Worm (Caenorhabditis elegans) whole organism, L4/young adult: ENCODE measurements around the gene fat-7.

ENCODE experiments used
- W03F9.2 ChIP-seq: fragments of 150-350 bp; optimal IDR thresholded peaks from 2 replicates; lab custom pipeline; 2014; ENCODE audit warnings: missing biosample characterization, missing genetic modification characterization
- dao-5 ChIP-seq: sonication (generic microtip); optimal IDR thresholded peaks from 2 replicates; lab custom pipeline; 2016; ENCODE audit warnings: missing genotype, missing genetic modification characterization, moderate library complexity, missing compliant biosample characterization
- him-1 ChIP-seq: sonication (generic microtip); optimal IDR thresholded peaks from 2 replicates; lab custom pipeline; 2016; ENCODE audit warnings: missing genotype, missing genetic modification reagents, missing genetic modification characterization, missing compliant biosample characterization

The fat-7 gene

DNA sequence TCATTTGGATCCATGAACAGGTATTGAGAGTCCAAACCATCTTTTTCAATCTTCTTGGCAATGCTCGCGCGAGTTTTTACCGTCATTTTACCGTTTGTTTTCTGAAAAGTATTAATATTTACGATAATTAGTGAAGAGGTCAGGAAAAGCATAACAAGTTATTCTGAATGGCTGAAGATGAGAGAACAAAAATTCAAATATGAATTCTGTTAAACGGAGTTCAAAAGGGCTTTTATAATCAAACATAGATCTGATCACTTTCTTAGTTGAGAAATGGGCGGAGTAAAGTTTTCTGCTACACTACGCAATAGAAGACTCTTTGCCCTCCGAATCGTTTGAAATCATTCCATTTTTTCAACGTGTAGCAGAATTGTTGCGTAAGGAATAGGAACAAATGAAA lies at the start of gene fat-7:
Gene fat-7 (minus strand): TSS at position 101 of the 400 bp plus-strand sequence.
- no peak for TF ChIP-seq him-1
- no peak for TF ChIP-seq W03F9.2 (tag; lab: Kevin White, UChicago)
- TF ChIP-seq dao-5: no peak

ce11 chrV:7201353-7201752 lies 48.4 kb upstream of the fat-7 start:
- TF ChIP-seq dao-5 (no peak), W03F9.2 (tag; lab: Kevin White, UChicago) (no peak), him-1 (no peak)

DNA sequence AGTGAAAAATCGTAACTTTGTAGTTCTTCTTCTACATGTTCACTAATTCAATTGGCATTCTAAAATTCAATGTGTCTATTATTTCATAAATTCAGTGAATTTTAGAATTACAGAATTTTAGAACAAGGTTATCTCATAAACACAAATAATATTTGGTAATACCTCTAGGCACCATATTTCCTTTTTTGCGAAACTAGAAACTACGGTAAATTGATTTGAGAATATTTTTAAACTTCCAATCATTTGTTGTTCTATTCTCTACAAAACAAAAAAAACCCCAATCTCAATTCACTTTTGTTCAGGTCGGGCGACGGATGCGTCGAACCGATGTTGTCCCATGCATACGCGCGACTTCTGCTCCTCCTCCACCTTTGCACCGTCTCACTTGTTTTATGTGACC lies 47.0 kb upstream of the fat-7 start, which contains the start of gene F09G2.1:
Gene F09G2.1 (plus strand): TSS at position 301 of the 400 bp plus-strand sequence.
- TF ChIP-seq W03F9.2 (tag; lab: Kevin White, UChicago): no peak
- TF ChIP-seq him-1: no peak
- TF ChIP-seq dao-5: no peak

DNA sequence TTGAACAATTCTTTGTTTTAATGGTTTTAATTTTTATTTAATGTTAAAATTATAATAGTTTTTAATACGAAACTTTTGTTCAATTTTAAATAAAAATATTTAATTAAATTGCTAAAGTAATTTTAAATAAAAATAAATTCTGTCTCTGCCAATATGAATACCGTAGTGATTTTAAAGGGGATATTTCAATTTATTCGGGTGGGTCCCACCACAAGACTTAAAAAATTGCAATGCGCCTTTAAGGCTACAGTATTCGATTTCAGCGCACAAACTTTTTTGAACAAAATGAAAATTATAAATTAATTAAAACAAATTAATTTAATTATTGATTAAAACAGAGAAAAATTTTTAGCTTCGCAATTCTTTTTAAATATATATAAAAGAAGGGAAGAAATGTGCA lies 46.1 kb upstream of the fat-7 start:
- TF ChIP-seq him-1 (no peak), dao-5 (no peak), W03F9.2 (tag; lab: Kevin White, UChicago) (no peak)

DNA sequence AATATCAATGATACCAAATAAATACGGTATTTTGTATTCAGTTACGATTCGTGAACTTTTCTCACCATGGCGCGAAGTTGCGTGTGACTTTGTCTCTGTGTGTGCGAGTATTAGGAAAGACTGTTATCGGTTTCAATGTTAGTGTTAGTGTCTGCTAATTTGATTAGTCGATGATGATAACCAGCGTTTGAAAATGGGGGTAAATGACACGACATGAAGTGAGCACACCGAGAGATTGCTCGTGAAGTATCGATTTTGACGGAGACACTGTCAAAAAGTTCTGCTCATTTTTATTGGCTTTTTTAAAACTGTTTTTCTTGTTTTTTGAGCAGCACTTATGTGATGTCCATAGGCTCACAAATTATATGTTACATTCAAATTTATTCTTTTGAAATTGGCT lies 45.5 kb upstream of the fat-7 start:
- no peak for TF ChIP-seq dao-5
- TF ChIP-seq W03F9.2 (tag; lab: Kevin White, UChicago): no peak
- TF ChIP-seq him-1: no peak

ce11 chrV:7197036-7197435 lies 44.1 kb upstream of the fat-7 start:
- TF ChIP-seq W03F9.2 (tag; lab: Kevin White, UChicago) (no peak), him-1 (no peak), dao-5 (no peak)

DNA sequence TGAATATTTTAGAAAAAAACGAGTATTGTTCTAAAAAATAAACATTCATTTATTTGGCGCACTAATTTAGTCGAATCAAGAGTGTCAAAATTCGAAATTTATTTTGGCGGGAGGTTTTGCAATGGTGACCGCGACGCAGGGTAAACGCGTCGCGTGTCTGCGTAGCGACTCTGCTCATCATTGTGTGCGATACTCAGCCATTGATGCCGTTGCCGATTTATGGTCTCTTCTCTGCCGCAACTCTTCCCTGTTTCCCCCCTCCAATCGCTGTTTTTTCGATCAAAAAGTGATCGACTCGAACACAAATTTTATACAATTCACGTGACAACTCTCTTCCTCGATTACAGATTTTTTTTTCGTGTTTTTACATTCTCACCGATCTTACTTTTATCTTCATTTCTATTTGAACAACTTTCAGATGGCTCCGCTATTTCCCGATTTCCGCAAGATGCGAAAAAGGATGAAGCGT lies 43.6 kb upstream of the fat-7 start, which contains the start of gene F09G2.2:
Gene F09G2.2 (plus strand): TSS at position 419 of the 469 bp plus-strand sequence.
- no peak for TF ChIP-seq dao-5
- peak; percentile 93 for TF ChIP-seq W03F9.2 (tag; lab: Kevin White, UChicago)
- peak; percentile 52 for TF ChIP-seq him-1

DNA sequence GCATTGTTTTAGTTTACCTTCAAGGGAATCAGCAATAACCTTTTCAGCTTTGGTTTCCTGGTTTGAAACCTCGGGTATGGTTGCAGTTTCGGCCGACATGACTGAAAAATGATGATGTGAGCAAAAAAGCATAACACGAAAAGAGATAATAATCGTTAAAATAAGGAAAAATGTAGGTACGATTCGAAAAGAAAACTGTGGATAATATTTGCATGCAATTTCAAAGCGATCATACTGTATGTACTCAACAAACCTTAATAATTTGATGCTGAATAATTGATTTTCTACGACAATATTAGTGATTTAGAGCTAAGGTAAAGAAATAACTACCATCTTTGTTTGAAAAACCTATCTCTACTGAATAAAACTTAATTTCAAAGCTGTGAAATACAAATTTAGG lies 43.1 kb upstream of the fat-7 start, which contains the start of gene attf-2:
Gene attf-2 (minus strand): TSS at position 101 of the 400 bp plus-strand sequence.
- no peak for TF ChIP-seq dao-5
- no peak for TF ChIP-seq W03F9.2 (tag; lab: Kevin White, UChicago)
- no peak for TF ChIP-seq him-1

- no peak for TF ChIP-seq him-1
- no peak for TF ChIP-seq W03F9.2 (tag; lab: Kevin White, UChicago)
- no peak for TF ChIP-seq dao-5
Observed at ce11 chrV:7194818-7195217, 41.9 kb upstream of the fat-7 start.

ce11 chrV:7193562-7193961 lies 40.6 kb upstream of the fat-7 start, which contains the start of gene F09G2.8:
F09G2.8 (minus strand) TSS chrV:7193662.
- no peak for TF ChIP-seq him-1
- no peak for TF ChIP-seq W03F9.2 (tag; lab: Kevin White, UChicago)
- no peak for TF ChIP-seq dao-5

DNA sequence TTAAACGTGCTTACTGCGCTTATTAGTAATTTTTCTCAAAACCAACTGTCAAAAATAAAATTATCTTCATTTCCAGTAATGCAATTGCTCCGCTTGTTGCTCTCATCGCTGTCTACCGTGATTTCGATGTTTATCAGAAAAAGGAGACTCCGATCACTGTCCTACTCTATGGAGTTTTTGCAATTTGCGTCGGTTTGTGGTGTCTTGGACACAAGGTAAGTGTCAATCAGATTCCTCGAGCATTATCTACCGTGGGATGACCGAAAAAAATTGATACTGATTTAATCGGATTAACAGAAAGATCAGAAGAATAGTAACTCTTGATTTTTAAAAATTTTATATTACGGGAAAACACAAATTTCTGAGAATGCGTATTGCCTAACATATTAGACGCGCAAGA lies 34.3 kb upstream of the fat-7 start:
- TF ChIP-seq W03F9.2 (tag; lab: Kevin White, UChicago) (no peak), him-1 (no peak), dao-5 (no peak)

DNA sequence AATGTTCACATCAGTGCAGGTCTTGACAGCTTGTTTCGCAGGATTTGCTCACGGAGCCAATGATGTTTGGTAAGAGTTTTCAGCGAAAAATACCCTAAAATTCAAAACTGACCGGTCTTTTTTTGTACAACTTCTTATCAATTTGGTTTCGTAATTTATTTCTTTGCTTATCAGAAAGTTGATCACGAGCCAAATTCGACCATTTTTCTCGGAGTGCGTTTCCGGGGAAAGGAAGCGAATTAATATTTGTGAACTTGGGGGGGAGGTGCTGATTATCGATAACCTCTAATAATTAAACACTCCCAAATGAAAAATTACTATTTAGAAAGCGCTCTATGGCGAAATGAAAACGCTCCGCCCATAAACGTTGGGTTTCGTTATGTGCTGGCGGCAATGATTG lies 33.7 kb upstream of the fat-7 start:
- TF ChIP-seq dao-5 (no peak), W03F9.2 (tag; lab: Kevin White, UChicago) (no peak), him-1 (no peak)

ce11 chrV:7184549-7184948 lies 31.6 kb upstream of the fat-7 start, which contains the start of gene pitr-5:
pitr-5 (plus strand) TSS chrV:7184849.
- TF ChIP-seq him-1 (no peak), dao-5 (no peak), W03F9.2 (tag; lab: Kevin White, UChicago) (no peak)

DNA sequence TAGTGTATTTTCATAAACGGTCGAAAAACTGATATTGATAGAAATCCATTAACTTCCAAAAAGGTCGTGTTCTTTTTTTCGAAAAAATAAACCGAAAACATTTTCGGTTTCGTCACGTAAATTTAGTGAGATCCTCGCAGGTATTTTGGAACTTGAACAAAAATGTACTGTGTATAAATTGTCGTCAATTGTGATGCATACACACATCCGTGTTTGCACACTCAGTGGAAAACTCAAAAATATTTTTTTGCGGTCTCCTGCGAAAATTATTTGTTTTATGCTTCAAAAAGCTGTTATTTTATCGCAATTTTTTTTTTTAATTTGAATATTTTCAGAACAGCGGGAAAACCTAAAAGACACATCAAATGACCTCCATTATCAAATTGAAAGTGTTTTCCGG lies 25.9 kb upstream of the fat-7 start, which contains the start of gene cpsf-2:
Gene cpsf-2 (plus strand): TSS at position 330 of the 400 bp plus-strand sequence.
- no peak for TF ChIP-seq W03F9.2 (tag; lab: Kevin White, UChicago)

ce11 chrV:7175201-7175600 lies 22.3 kb upstream of the fat-7 start, which contains the start of gene lgc-39:
lgc-39 (plus strand) TSS chrV:7175501.
- TF ChIP-seq him-1 (no peak), W03F9.2 (tag; lab: Kevin White, UChicago) (no peak), dao-5 (no peak)

DNA sequence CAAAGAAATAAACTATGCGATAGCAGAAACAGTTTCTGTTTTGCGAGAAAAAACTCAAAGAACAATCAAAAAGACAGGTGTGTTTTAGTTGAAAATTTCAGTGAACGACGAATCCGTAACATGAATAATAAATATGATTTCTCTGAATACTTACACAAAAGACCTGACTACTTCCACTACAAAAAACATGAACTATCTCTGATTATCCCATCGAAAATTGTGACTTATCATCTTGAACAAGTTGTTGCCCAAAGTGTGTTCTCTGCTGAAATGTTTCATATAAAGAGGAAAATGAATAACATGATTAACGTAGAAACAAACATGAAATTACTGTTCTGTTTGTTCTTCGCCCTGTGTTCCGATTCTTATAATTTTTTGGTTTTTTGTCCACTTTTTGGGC lies 13.8 kb upstream of the fat-7 start, which contains the start of gene ugt-36:
Gene ugt-36 (plus strand): TSS at position 301 of the 400 bp plus-strand sequence.
- no peak for TF ChIP-seq W03F9.2 (tag; lab: Kevin White, UChicago)
- TF ChIP-seq dao-5: no peak
- TF ChIP-seq him-1: no peak
